Fruit fly (Drosophila melanogaster): ENCODE measurements around the gene Noc1.

Gene Noc1

DNA sequence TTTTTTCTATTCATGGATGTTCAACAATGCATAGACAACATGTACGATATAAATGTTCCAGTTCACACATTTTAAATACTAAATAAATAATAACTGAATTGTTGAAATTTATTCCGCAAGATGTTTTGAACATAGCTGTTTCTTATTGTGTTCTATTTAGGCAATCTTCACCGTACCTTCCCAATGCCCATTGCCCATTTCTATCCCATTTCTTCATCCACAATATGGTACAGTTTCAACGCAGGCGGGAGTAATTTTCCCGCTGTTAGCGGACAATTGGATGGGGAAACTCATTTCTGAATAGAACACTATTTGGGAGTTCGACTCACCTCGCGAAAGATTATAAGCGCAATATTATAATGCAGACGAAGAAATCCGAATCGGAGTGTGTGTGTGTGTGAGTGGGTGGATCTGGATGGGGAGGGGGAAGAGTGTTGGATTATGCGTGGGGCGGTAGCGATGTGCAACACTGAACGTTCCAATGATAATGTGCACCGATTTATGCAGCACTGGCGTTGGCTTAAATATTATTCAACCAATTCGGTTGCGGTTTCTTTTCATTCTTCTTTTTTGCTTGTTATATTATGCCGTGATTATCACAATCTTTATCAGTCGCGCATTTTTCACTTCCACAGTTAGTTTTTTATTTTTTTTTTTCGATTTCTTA is 17.5 kb downstream of the Noc1 start (continued):
- TF ChIP-seq sens-2 (GFP tag; IDR thresholded peaks at IDR 0.05), result no peak
- peak; percentile 67; the same call in 2 of the 3 replicates for TF ChIP-seq CG11456 (GFP tag; IDR thresholded peaks at IDR 0.05)
- peak; percentile 11 for TF ChIP-seq sug (tag; optimal IDR thresholded peaks at IDR 0.05)
- peak; percentile 56 for TF ChIP-seq repo (GFP tag; optimal IDR thresholded peaks at IDR 0.05)
- no peak for TF ChIP-seq CG8388 (GFP tag; optimal IDR thresholded peaks at IDR 0.05)
- TF ChIP-seq dysf (GFP tag; IDR thresholded peaks at IDR 0.05), result no peak
- peak; percentile 14 for TF ChIP-seq en (GFP tag; optimal IDR thresholded peaks at IDR 0.05)
- peak; percentile 9 for TF ChIP-seq CG1602 (GFP tag; optimal IDR thresholded peaks at IDR 0.05)
- no peak for TF ChIP-seq slp2 (GFP tag; optimal IDR thresholded peaks at IDR 0.05)
- TF ChIP-seq bcd (GFP tag; optimal IDR thresholded peaks at IDR 0.05), result peak; percentile 43
- peak; percentile 25 for TF ChIP-seq sima (GFP tag; optimal IDR thresholded peaks at IDR 0.05)
- no peak for TF ChIP-seq fd3F (GFP tag; optimal IDR thresholded peaks at IDR 0.05)
- TF ChIP-seq Poxn (GFP tag; IDR thresholded peaks at IDR 0.05), result no peak
- TF ChIP-seq run (tag; optimal IDR thresholded peaks at IDR 0.05), result no peak
- TF ChIP-seq Oli (tag; optimal IDR thresholded peaks at IDR 0.05), result peak; percentile 6
- TF ChIP-seq H15 (GFP tag; IDR thresholded peaks at IDR 0.05), result peak; percentile 37; the same call in 2 of the 3 replicates
- no peak for TF ChIP-seq da (GFP tag; optimal IDR thresholded peaks at IDR 0.05)
- no peak for TF ChIP-seq CG14965 (GFP tag; optimal IDR thresholded peaks at IDR 0.05; ENCODE audit: borderline replicate concordance)
- TF ChIP-seq CG12236 (GFP tag; optimal IDR thresholded peaks at IDR 0.05), result peak; percentile 4
- peak; percentile 14 for TF ChIP-seq CG4854 (GFP tag; optimal IDR thresholded peaks at IDR 0.05)
- TF ChIP-seq CG16813 (GFP tag; IDR thresholded peaks at IDR 0.05; ENCODE audit: partially characterized antibody), result 0 out of 3 replicates have a peak, but pooled peaks have one; percentile 30
- peak; percentile 34 for TF ChIP-seq fu2 (GFP tag; optimal IDR thresholded peaks at IDR 0.05)
- TF ChIP-seq bab2 (GFP tag; optimal IDR thresholded peaks at IDR 0.05), result peak; percentile 4
- no peak for TF ChIP-seq so (GFP tag; IDR thresholded peaks at IDR 0.05)
- TF ChIP-seq CG8944 (GFP tag; optimal IDR thresholded peaks at IDR 0.05), result peak; percentile 53
- no peak for TF ChIP-seq CG31441 (GFP tag; IDR thresholded peaks at IDR 0.05)
- no peak for TF ChIP-seq seq (GFP tag; IDR thresholded peaks at IDR 0.05)
- TF ChIP-seq dm (GFP tag; optimal IDR thresholded peaks at IDR 0.05), result no peak
- TF ChIP-seq CG11085 (GFP tag; IDR thresholded peaks at IDR 0.05), result no peak
- TF ChIP-seq cg (GFP tag; optimal IDR thresholded peaks at IDR 0.05), result no peak
- no peak; the same call in 1 of the 2 replicates for TF ChIP-seq CG13287 (GFP tag; IDR thresholded peaks at IDR 0.05; ENCODE audit: partially characterized antibody)
- peak; percentile 73 for TF ChIP-seq ken (GFP tag; IDR thresholded peaks at IDR 0.05)
- TF ChIP-seq CG6683 (GFP tag; optimal IDR thresholded peaks at IDR 0.05), result no peak
- TF ChIP-seq Dref (GFP tag; IDR thresholded peaks at IDR 0.05), result no peak
- no peak for TF ChIP-seq CG2129 (GFP tag; IDR thresholded peaks at IDR 0.05; ENCODE audit: partially characterized antibody)
- no peak for TF ChIP-seq CG6175 (GFP tag; IDR thresholded peaks at IDR 0.05)
- TF ChIP-seq Dip2 (GFP tag; IDR thresholded peaks at IDR 0.05), result no peak
- TF ChIP-seq Fer2 (tag; optimal IDR thresholded peaks at IDR 0.05), result no peak
- TF ChIP-seq PHDP (tag; optimal IDR thresholded peaks at IDR 0.05), result no peak
- no peak for TF ChIP-seq jigr1 (GFP tag; IDR thresholded peaks at IDR 0.05)
- TF ChIP-seq CG10274 (GFP tag; optimal IDR thresholded peaks at IDR 0.05), result no peak
- no peak for TF ChIP-seq pfk (GFP tag; optimal IDR thresholded peaks at IDR 0.05)
- TF ChIP-seq CG3995 (GFP tag; optimal IDR thresholded peaks at IDR 0.05), result peak; percentile 28
- TF ChIP-seq BtbVII (GFP tag; optimal IDR thresholded peaks at IDR 0.05), result no peak
- peak; percentile 48 for TF ChIP-seq Dip3 (GFP tag; optimal IDR thresholded peaks at IDR 0.05)
- peak; percentile 63 for TF ChIP-seq Ets97D (GFP tag; optimal IDR thresholded peaks at IDR 0.05)
- TF ChIP-seq CG10431 (GFP tag; optimal IDR thresholded peaks at IDR 0.05), result peak; percentile 51
- peak; percentile 48 for TF ChIP-seq lbe (GFP tag; optimal IDR thresholded peaks at IDR 0.05)
- TF ChIP-seq CG30431 (GFP tag; optimal IDR thresholded peaks at IDR 0.05), result no peak
- TF ChIP-seq CG10565 (GFP tag; optimal IDR thresholded peaks at IDR 0.05), result no peak
- no peak for TF ChIP-seq kah (GFP tag; optimal IDR thresholded peaks at IDR 0.05)
